Fruit fly (Drosophila melanogaster) whole organism, embryonic: Measurements from ENCODE around the gene Obp19c.
A peak's percentile ranks its signal among the peaks of the same experiment; 100 is the strongest.

Source experiments
- Adf1 ChIP-seq: fragments of 200-800 bp; sonication (Bioruptor generic); IDR thresholded peaks from 2 replicates; pipeline ENCODE4 v1.3.6; 2022; ENCODE audit warnings: missing biosample characterization, missing genetic modification characterization
- Bgb ChIP-seq: fragments of 200-800 bp; sonication (Bioruptor generic); IDR thresholded peaks from 2 replicates; pipeline ENCODE4 v1.3.6; 2022; ENCODE audit warnings: missing biosample characterization, missing genetic modification characterization; ENCODE audit not compliant: partially characterized antibody
- C15 ChIP-seq: fragments of 200-800 bp; sonication (Bioruptor generic); IDR thresholded peaks from 3 replicates; pipeline ENCODE4 v1.3.6; 2022; ENCODE audit warnings: missing biosample characterization, missing genetic modification characterization
- CG11085 ChIP-seq: fragments of 200-800 bp; sonication (Bioruptor generic); IDR thresholded peaks from 2 replicates; pipeline ENCODE4 v1.3.6; 2022; ENCODE audit warnings: missing biosample characterization, missing genetic modification characterization
- CG11723 ChIP-seq: fragments of 200-800 bp; sonication (Bioruptor generic); optimal IDR thresholded peaks from 2 replicates; lab custom pipeline; 2017; ENCODE audit warnings: missing biosample characterization, mild to moderate bottlenecking, missing genetic modification characterization
- CG1233 ChIP-seq: fragments of 200-800 bp; sonication (Bioruptor generic); optimal IDR thresholded peaks from 4 replicates; lab custom pipeline; 2018; ENCODE audit warnings: missing biosample characterization, mild to moderate bottlenecking, missing genetic modification characterization
- CG13123 ChIP-seq: fragments of 200-800 bp; sonication (Bioruptor generic); optimal IDR thresholded peaks from 2 replicates; lab custom pipeline; 2016; ENCODE audit warnings: missing biosample characterization, missing genetic modification characterization
- CG13296 ChIP-seq: fragments of 200-800 bp; sonication (Bioruptor generic); optimal IDR thresholded peaks from 3 replicates; lab custom pipeline; 2018; ENCODE audit warnings: missing biosample characterization, mild to moderate bottlenecking, missing genetic modification characterization
- CG14710 ChIP-seq: fragments of 200-800 bp; sonication (Bioruptor generic); optimal IDR thresholded peaks from 3 replicates; lab custom pipeline; 2019; ENCODE audit warnings: missing biosample characterization, mild to moderate bottlenecking, missing genetic modification characterization, moderate library complexity
- CG16813 ChIP-seq: fragments of 200-800 bp; sonication (Bioruptor generic); IDR thresholded peaks from 3 replicates; pipeline ENCODE4 v1.3.6; 2022; ENCODE audit warnings: missing biosample characterization, missing genetic modification characterization; ENCODE audit not compliant: partially characterized antibody
- CG17568 ChIP-seq: fragments of 200-800 bp; sonication (Bioruptor generic); optimal IDR thresholded peaks from 2 replicates; lab custom pipeline; 2018; ENCODE audit warnings: missing biosample characterization, mild to moderate bottlenecking, missing genetic modification characterization, moderate library complexity
- CG1832 ChIP-seq: fragments of 200-800 bp; sonication (Bioruptor generic); optimal IDR thresholded peaks from 2 replicates; lab custom pipeline; 2017; ENCODE audit warnings: missing biosample characterization, mild to moderate bottlenecking, missing genetic modification characterization, inconsistent platforms
- CG2116 ChIP-seq: fragments of 200-800 bp; sonication (Bioruptor generic); optimal IDR thresholded peaks from 3 replicates; lab custom pipeline; 2018; ENCODE audit warnings: missing biosample characterization, mild to moderate bottlenecking, missing genetic modification characterization
- CG2199 ChIP-seq: fragments of 200-800 bp; sonication (Bioruptor generic); IDR thresholded peaks from 3 replicates; pipeline ENCODE4 v1.3.6; 2022; ENCODE audit warnings: missing biosample characterization, missing genetic modification characterization
- CG3726 ChIP-seq: fragments of 200-800 bp; sonication (Bioruptor generic); IDR thresholded peaks from 3 replicates; pipeline ENCODE4, ENCODE4 v1.3.6; 2022; ENCODE audit warnings: missing biosample characterization, missing genetic modification characterization
- CG4404 ChIP-seq: fragments of 200-800 bp; sonication (Bioruptor generic); IDR thresholded peaks from 2 replicates; pipeline ENCODE4 v1.3.6; 2022; ENCODE audit warnings: missing biosample characterization, missing genetic modification characterization
- CG6272 ChIP-seq: fragments of 200-800 bp; sonication (Bioruptor generic); IDR thresholded peaks from 2 replicates; pipeline ENCODE4 v1.3.6; 2022; ENCODE audit warnings: missing biosample characterization, missing genetic modification characterization
- CG6689 ChIP-seq: fragments of 200-800 bp; sonication (Bioruptor generic); IDR thresholded peaks from 2 replicates; pipeline ENCODE4 v1.3.6; 2022; ENCODE audit warnings: missing biosample characterization, missing genetic modification characterization
- CG7372 ChIP-seq: fragments of 200-800 bp; sonication (Bioruptor generic); IDR thresholded peaks from 2 replicates; pipeline ENCODE4 v1.3.6; 2022; ENCODE audit warnings: missing biosample characterization, missing genetic modification characterization
- CG7745 ChIP-seq: fragments of 200-800 bp; sonication (Bioruptor generic); optimal IDR thresholded peaks from 2 replicates; lab custom pipeline; 2018; ENCODE audit warnings: missing biosample characterization, mild to moderate bottlenecking, missing genetic modification characterization, moderate library complexity
- CG7786 ChIP-seq: fragments of 200-800 bp; sonication (Bioruptor generic); optimal IDR thresholded peaks from 2 replicates; lab custom pipeline; 2016; ENCODE audit warnings: missing biosample characterization, missing genetic modification characterization
- CG7928 ChIP-seq: fragments of 200-800 bp; sonication (Bioruptor generic); optimal IDR thresholded peaks from 2 replicates; lab custom pipeline; 2017; ENCODE audit warnings: missing biosample characterization, mild to moderate bottlenecking, missing genetic modification characterization
- CG8089 ChIP-seq: fragments of 200-800 bp; sonication (Bioruptor generic); optimal IDR thresholded peaks from 3 replicates; lab custom pipeline; 2016; ENCODE audit warnings: missing biosample characterization, missing genetic modification characterization
- CG8290 ChIP-seq, 3 experiments: fragments of 200-800 bp; sonication (Bioruptor generic); optimal IDR thresholded peaks; 2 replicates each; lab custom pipeline; 2016 to 2019; ENCODE audit warnings: missing biosample characterization in 3 of 3, missing genetic modification characterization in 3 of 3, mild to moderate bottlenecking in 2 of 3, moderate library complexity in 1 of 3
- CG8388 ChIP-seq: fragments of 200-800 bp; sonication (Bioruptor generic); optimal IDR thresholded peaks from 2 replicates; lab custom pipeline; 2019; ENCODE audit warnings: missing biosample characterization, mild to moderate bottlenecking, missing genetic modification characterization, moderate library complexity
- CHES-1-like ChIP-seq: fragments of 200-800 bp; sonication (Bioruptor generic); optimal IDR thresholded peaks from 2 replicates; lab custom pipeline; 2016; ENCODE audit warnings: missing biosample characterization, missing genetic modification characterization
- CoRest ChIP-seq: fragments of 200-800 bp; sonication (Bioruptor generic); optimal IDR thresholded peaks from 3 replicates; lab custom pipeline; 2018; ENCODE audit warnings: missing biosample characterization, mild to moderate bottlenecking, missing genetic modification characterization, moderate library complexity
- D ChIP-seq, 2 experiments: fragments of 200-800 bp in 1 of 2; fragments of >200 bp in 1 of 2; sonication (Bioruptor generic) in 1 of 2; optimal IDR thresholded peaks; 2 replicates in 1 of 2; 3 replicates in 1 of 2; lab custom pipeline; 2017; ENCODE audit warnings: mild to moderate bottlenecking in 1 of 2, missing biosample characterization in 1 of 2, missing genetic modification characterization in 1 of 2, missing genetic modification reagents in 1 of 2
- Dek ChIP-seq: fragments of 200-800 bp; sonication (Bioruptor generic); optimal IDR thresholded peaks from 3 replicates; lab custom pipeline; 2019; ENCODE audit warnings: missing biosample characterization, mild to moderate bottlenecking, missing genetic modification characterization, moderate library complexity
- Fer1 ChIP-seq: fragments of 200-800 bp; sonication (Bioruptor generic); optimal IDR thresholded peaks from 2 replicates; lab custom pipeline; 2017; ENCODE audit warnings: missing biosample characterization, mild to moderate bottlenecking, missing genetic modification characterization
- HLHmδ ChIP-seq: fragments of 200-800 bp; sonication (Bioruptor generic); optimal IDR thresholded peaks from 2 replicates; lab custom pipeline; 2018; ENCODE audit warnings: missing biosample characterization, mild to moderate bottlenecking, missing genetic modification characterization, moderate library complexity
- Rx ChIP-seq: fragments of 200-800 bp; sonication (Bioruptor generic); IDR thresholded peaks from 2 replicates; pipeline ENCODE4 v1.3.6; 2022; ENCODE audit warnings: missing biosample characterization, missing genetic modification characterization
- Sox100B ChIP-seq: fragments of 200-800 bp; sonication (Bioruptor generic); optimal IDR thresholded peaks from 3 replicates; lab custom pipeline; 2018; ENCODE audit warnings: missing biosample characterization, mild to moderate bottlenecking, missing genetic modification characterization
- Trl ChIP-seq, 3 experiments: fragments of >200 bp in 2 of 3; fragments of 200-800 bp in 1 of 3; sonication (Bioruptor generic) in 1 of 3; optimal IDR thresholded peaks; 2 replicates in 1 of 3; 3 replicates in 2 of 3; lab custom pipeline; 2016 to 2017; ENCODE audit warnings: missing biosample characterization in 1 of 3, missing genetic modification characterization in 1 of 3
- crol ChIP-seq: fragments of 200-800 bp; sonication (Bioruptor generic); IDR thresholded peaks from 2 replicates; pipeline ENCODE4 v1.3.6; 2022; ENCODE audit warnings: missing biosample characterization, missing genetic modification characterization
- dan ChIP-seq: fragments of 200-800 bp; sonication (Bioruptor generic); IDR thresholded peaks from 2 replicates; pipeline ENCODE4 v1.3.6; 2022; ENCODE audit warnings: missing biosample characterization, missing genetic modification characterization
- danr ChIP-seq: fragments of 200-800 bp; sonication (Bioruptor generic); IDR thresholded peaks from 2 replicates; pipeline ENCODE4 v1.3.6; 2022; ENCODE audit warnings: missing biosample characterization, missing genetic modification characterization
- gsb ChIP-seq: fragments of 200-800 bp; sonication (Bioruptor generic); IDR thresholded peaks from 2 replicates; pipeline ENCODE4 v1.3.6; 2022; ENCODE audit warnings: missing biosample characterization, missing genetic modification characterization
- inv ChIP-seq: fragments of 200-800 bp; sonication (Bioruptor generic); IDR thresholded peaks from 2 replicates; pipeline ENCODE4 v1.3.6; 2022; ENCODE audit warnings: missing biosample characterization, missing genetic modification characterization; ENCODE audit not compliant: partially characterized antibody
- nau ChIP-seq: fragments of 200-800 bp; sonication (Bioruptor generic); optimal IDR thresholded peaks from 3 replicates; lab custom pipeline; 2017; ENCODE audit warnings: missing biosample characterization, mild to moderate bottlenecking, missing genetic modification characterization, missing genetic modification reagents
- pnt ChIP-seq: fragments of 200-800 bp; sonication (Bioruptor generic); optimal IDR thresholded peaks from 3 replicates; lab custom pipeline; 2016; ENCODE audit warnings: missing biosample characterization, missing genetic modification characterization
- slou ChIP-seq: fragments of 200-800 bp; sonication (Bioruptor generic); optimal IDR thresholded peaks from 3 replicates; lab custom pipeline; 2016; ENCODE audit warnings: missing biosample characterization, missing genetic modification characterization
- so ChIP-seq: fragments of 200-800 bp; sonication (Bioruptor generic); IDR thresholded peaks from 3 replicates; pipeline ENCODE4 v1.3.6; 2022; ENCODE audit warnings: missing biosample characterization, missing genetic modification characterization
- sob ChIP-seq: fragments of 200-800 bp; sonication (Bioruptor generic); IDR thresholded peaks from 2 replicates; pipeline ENCODE4 v1.3.6; 2022; ENCODE audit warnings: missing biosample characterization, missing genetic modification characterization
- wek ChIP-seq: fragments of 200-800 bp; sonication (Bioruptor generic); optimal IDR thresholded peaks from 3 replicates; lab custom pipeline; 2018; ENCODE audit warnings: missing biosample characterization, mild to moderate bottlenecking, missing genetic modification characterization, moderate library complexity
- zen2 ChIP-seq: fragments of 200-800 bp; sonication (Bioruptor generic); IDR thresholded peaks from 3 replicates; pipeline ENCODE4 v1.3.6; 2022; ENCODE audit warnings: missing biosample characterization, missing genetic modification characterization; ENCODE audit not compliant: partially characterized antibody

Gene Obp19c

DNA sequence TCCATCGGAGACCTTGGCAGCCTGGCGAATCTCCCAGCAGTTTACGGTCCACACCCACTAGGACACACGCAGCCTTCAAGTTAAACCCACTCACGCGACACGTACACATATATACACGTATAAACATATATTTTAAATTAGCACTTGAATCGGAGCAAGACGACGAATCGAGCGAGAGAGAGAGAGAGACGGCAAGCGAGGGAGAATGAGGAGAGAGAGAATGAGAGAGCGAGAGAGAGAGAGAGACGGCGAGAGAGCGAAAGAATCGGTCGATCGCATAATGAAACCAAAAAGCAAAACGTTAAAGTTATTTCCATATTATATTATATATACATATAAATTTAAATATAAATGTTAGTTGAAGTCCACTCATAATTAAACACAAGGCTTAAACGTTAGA, 7.1 kb downstream of the Obp19c start:
- no peak for TF ChIP-seq CG16813
- TF ChIP-seq Fer1: no peak
- TF ChIP-seq Trl (optimal IDR thresholded peaks at IDR 0.05; lab: Kevin White, UChicago): peak; percentile 45 to 64
- no peak for TF ChIP-seq Trl (GFP tag; optimal IDR thresholded peaks at IDR 0.05; lab: Kevin White, UChicago)
- TF ChIP-seq CG1832: peak; percentile 81

DNA sequence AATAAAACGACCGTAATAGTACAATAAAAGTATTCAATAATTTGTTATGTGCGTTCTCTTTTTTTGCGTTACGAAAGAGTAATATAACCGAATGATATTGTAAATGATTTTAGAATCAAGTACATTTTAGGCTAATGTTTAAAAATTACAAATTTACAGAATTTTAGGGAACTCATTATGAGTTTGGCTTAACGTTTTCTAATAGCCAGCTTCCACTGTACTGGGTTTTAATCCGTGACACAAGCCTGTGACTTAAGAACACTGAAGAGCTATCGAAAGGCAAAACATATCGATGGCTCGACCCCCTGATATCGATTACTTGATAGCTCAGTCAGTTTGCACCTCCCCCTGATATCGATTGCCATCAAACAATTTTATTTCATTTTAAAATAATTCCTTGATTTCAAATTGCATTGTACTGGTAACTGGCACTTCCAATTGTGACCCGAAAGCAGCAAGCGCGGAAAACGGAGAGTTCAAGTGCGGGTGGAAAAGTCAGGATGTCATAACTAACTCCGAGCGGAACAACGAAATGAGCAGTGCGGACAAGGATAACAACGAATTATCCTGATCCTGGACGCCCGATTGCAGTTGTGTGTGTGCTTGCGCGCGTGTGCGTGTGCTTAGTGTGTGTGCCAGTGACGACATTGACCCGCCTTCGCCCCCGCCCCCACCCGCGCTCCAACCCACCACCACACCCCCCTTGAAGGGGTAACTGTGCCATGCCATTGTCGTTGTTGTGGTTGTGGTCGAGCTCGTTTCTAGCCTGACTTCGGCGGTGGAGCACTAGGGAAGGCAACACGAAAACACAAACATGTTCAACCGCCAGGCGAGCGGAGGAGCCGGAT, 24.5 kb downstream of the Obp19c start, which contains the start of gene HERC2:
Gene HERC2, plus strand, starts transcription at position 330 of the 848 bp plus-strand sequence.
- TF ChIP-seq CG7786 (GFP tag; lab: Kevin White, UChicago): peak; percentile 67
- no peak for TF ChIP-seq slou (GFP tag; lab: Kevin White, UChicago)
- TF ChIP-seq wek (GFP tag; lab: Kevin White, UChicago): no peak
- TF ChIP-seq C15 (GFP tag; lab: Robert Waterston, UW): 0 out of 3 replicates have a peak, but pooled peaks have one; percentile 10
- TF ChIP-seq CG11723 (GFP tag; lab: Kevin White, UChicago): no peak
- no peak for TF ChIP-seq CG2199 (GFP tag; lab: Robert Waterston, UW)
- no peak for TF ChIP-seq Sox100B (GFP tag; lab: Kevin White, UChicago)
- TF ChIP-seq CG3726 (GFP tag; lab: Robert Waterston, UW): no peak
- no peak for TF ChIP-seq dan (GFP tag; lab: Robert Waterston, UW)
- TF ChIP-seq CG6272 (GFP tag; lab: Robert Waterston, UW): peak; percentile 67
- TF ChIP-seq CG7928 (GFP tag; lab: Kevin White, UChicago): no peak
- TF ChIP-seq gsb (GFP tag; lab: Robert Waterston, UW): no peak
- no peak for TF ChIP-seq CG13296 (GFP tag; lab: Kevin White, UChicago)
- no peak for TF ChIP-seq CG7745 (tag; lab: Kevin White, UChicago)
- peak; percentile 44 for TF ChIP-seq CG14710
- peak; percentile 12 for TF ChIP-seq Dek (tag; lab: Kevin White, UChicago)
- TF ChIP-seq CG17568 (GFP tag; lab: Kevin White, UChicago): no peak
- TF ChIP-seq inv (GFP tag; lab: Robert Waterston, UW): peak; percentile 79
- no peak for TF ChIP-seq CG8290 (GFP tag; optimal IDR thresholded peaks at IDR 0.05; lab: Kevin White, UChicago)
- no peak for TF ChIP-seq CG8290 (tag; optimal IDR thresholded peaks at IDR 0.05; lab: Kevin White, UChicago)
- TF ChIP-seq CG11085 (GFP tag; lab: Robert Waterston, UW): peak; percentile 47; the same call in 1 of the 2 replicates
- peak; percentile 92 for TF ChIP-seq crol (GFP tag; lab: Robert Waterston, UW)
- TF ChIP-seq zen2 (GFP tag; lab: Robert Waterston, UW): peak; percentile 90
- TF ChIP-seq pnt (GFP tag; lab: Kevin White, UChicago): peak; percentile 20
- peak; percentile 39 for TF ChIP-seq CoRest (tag; lab: Kevin White, UChicago)
- TF ChIP-seq sob: peak; percentile 63; the same call in 1 of the 2 replicates
- TF ChIP-seq CG6689 (GFP tag; lab: Robert Waterston, UW): 0 out of 2 replicates have a peak, but pooled peaks have one; percentile 31
- no peak for TF ChIP-seq so (GFP tag; lab: Robert Waterston, UW)
- TF ChIP-seq Rx (GFP tag; lab: Robert Waterston, UW): no peak
- peak; percentile 94 for TF ChIP-seq Bgb (GFP tag; lab: Robert Waterston, UW)
- no peak for TF ChIP-seq HLHmδ (GFP tag; lab: Kevin White, UChicago)
- peak; percentile 29 for TF ChIP-seq CG8388 (GFP tag; lab: Kevin White, UChicago)
- TF ChIP-seq CG7372 (GFP tag; lab: Robert Waterston, UW): peak; percentile 67; the same call in 1 of the 2 replicates
- no peak for TF ChIP-seq nau (GFP tag; lab: Kevin White, UChicago)
- TF ChIP-seq CHES-1-like (GFP tag; lab: Kevin White, UChicago): peak; percentile 31
- TF ChIP-seq danr (GFP tag; lab: Robert Waterston, UW): no peak
- peak; percentile 45 for TF ChIP-seq CG4404
- no peak for TF ChIP-seq D (optimal IDR thresholded peaks at IDR 0.05; lab: Kevin White, UChicago)
- no peak for TF ChIP-seq D (GFP tag; optimal IDR thresholded peaks at IDR 0.05; lab: Kevin White, UChicago)
- TF ChIP-seq Adf1 (GFP tag; lab: Robert Waterston, UW): 0 out of 2 replicates have a peak, but pooled peaks have one; percentile 9
- TF ChIP-seq CG8089: peak; percentile 21
- no peak for TF ChIP-seq CG1233 (GFP tag; lab: Kevin White, UChicago)
- no peak for TF ChIP-seq CG13123 (GFP tag; lab: Kevin White, UChicago)
- TF ChIP-seq CG2116 (GFP tag; lab: Kevin White, UChicago): peak; percentile 67
